Fruit fly (Drosophila melanogaster): ENCODE data around the gene Vml.

The Vml gene

dm6 chrX:2278782-2279304 lies 3.2 kb downstream of the Vml start (continued):
- TF ChIP-seq Six4 (GFP tag; optimal IDR thresholded peaks at IDR 0.05) = no peak
- TF ChIP-seq CG9932 (GFP tag; IDR thresholded peaks at IDR 0.05) = peak; percentile 15; the same call in 1 of the 2 replicates
- peak; percentile 70 for TF ChIP-seq Med (GFP tag)
- TF ChIP-seq CG16815 (GFP tag; optimal IDR thresholded peaks at IDR 0.05) = no peak
- no peak for TF ChIP-seq CG13624 (GFP tag; optimal IDR thresholded peaks at IDR 0.05)
- no peak for TF ChIP-seq CG11504 (tag; optimal IDR thresholded peaks at IDR 0.05)
- peak; percentile 93 for TF ChIP-seq chinmo (GFP tag; IDR thresholded peaks at IDR 0.05; ENCODE audit: partially characterized antibody)
- peak; percentile 28 for TF ChIP-seq ftz-f1 (GFP tag; optimal IDR thresholded peaks at IDR 0.05)
- TF ChIP-seq oc (tag; optimal IDR thresholded peaks at IDR 0.05) = no peak

dm6 chrX:2283470-2283869 lies 7.8 kb downstream of the Vml start:
- TF ChIP-seq sd (tag; optimal IDR thresholded peaks at IDR 0.05) (peak; percentile 27), lilli (GFP tag; optimal IDR thresholded peaks at IDR 0.05) (no peak), Trl (optimal IDR thresholded peaks at IDR 0.05) (peak; percentile 16 to 60), Trl (GFP tag; optimal IDR thresholded peaks at IDR 0.05) (no peak), crol (GFP tag; IDR thresholded peaks at IDR 0.05) (peak; percentile 45; the same call in 1 of the 2 replicates), chinmo (GFP tag; IDR thresholded peaks at IDR 0.05; ENCODE audit: partially characterized antibody) (0 out of 4 replicates have a peak, but pooled peaks have one; percentile 28), CG16813 (GFP tag; IDR thresholded peaks at IDR 0.05; ENCODE audit: partially characterized antibody) (no peak), kni (GFP tag; optimal IDR thresholded peaks at IDR 0.05) (peak; percentile 27), Blimp-1 (GFP tag; optimal IDR thresholded peaks at IDR 0.05) (peak; percentile 99), CG12744 (GFP tag; optimal IDR thresholded peaks at IDR 0.05) (no peak), Med (GFP tag) (peak; percentile 1), sqz (GFP tag; optimal IDR thresholded peaks at IDR 0.05) (peak; percentile 73), E2f2 (GFP tag; IDR thresholded peaks at IDR 0.05) (no peak)

DNA sequence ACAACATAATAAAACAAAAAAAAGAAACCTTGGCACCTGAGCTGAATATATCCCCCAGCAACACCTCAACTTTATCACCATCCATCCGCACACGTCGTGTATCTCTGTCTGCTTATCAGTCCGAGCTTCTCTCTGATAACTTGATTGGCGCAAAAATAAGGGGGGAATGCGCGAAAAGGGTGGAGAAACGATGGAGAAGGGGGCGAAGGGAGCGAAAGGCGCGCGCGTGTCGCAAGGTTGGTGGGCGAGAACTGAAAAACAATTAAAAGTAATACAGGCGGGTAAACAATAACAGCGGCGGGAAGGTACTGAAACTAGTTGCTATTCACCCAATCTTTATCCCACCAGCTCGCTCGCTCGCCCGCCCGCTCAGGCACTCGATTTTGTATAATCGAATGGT lies 10.6 kb downstream of the Vml start:
- TF ChIP-seq CG30403 (GFP tag; optimal IDR thresholded peaks at IDR 0.05) = no peak
- no peak for TF ChIP-seq tup (GFP tag; optimal IDR thresholded peaks at IDR 0.05)
- no peak for TF ChIP-seq HLH3B (GFP tag; IDR thresholded peaks at IDR 0.05)
- TF ChIP-seq CG9932 (GFP tag; IDR thresholded peaks at IDR 0.05) = 0 out of 2 replicates have a peak, but pooled peaks have one; percentile 14
- no peak for TF ChIP-seq CG11696 (GFP tag; IDR thresholded peaks at IDR 0.05)
- no peak for TF ChIP-seq CG8478 (optimal IDR thresholded peaks at IDR 0.05)
- TF ChIP-seq caup (GFP tag; optimal IDR thresholded peaks at IDR 0.05; ENCODE audit: severe bottlenecking) = peak; percentile 22
- peak; percentile 82 for TF ChIP-seq sug (tag; optimal IDR thresholded peaks at IDR 0.05)
- no peak for TF ChIP-seq yki (optimal IDR thresholded peaks at IDR 0.05)
- no peak for TF ChIP-seq ab (GFP tag; optimal IDR thresholded peaks at IDR 0.05)
- TF ChIP-seq grau (tag; optimal IDR thresholded peaks at IDR 0.05) = no peak
- no peak for TF ChIP-seq ind (GFP tag; optimal IDR thresholded peaks at IDR 0.05)
- no peak for TF ChIP-seq Elba2 (GFP tag; optimal IDR thresholded peaks at IDR 0.05)
- TF ChIP-seq org-1 (GFP tag; optimal IDR thresholded peaks at IDR 0.05) = no peak
- TF ChIP-seq Rx (GFP tag; IDR thresholded peaks at IDR 0.05) = no peak
- TF ChIP-seq Nf-YC (tag; optimal IDR thresholded peaks at IDR 0.05) = peak; percentile 13
- TF ChIP-seq ftz-f1 (GFP tag; optimal IDR thresholded peaks at IDR 0.05) = peak; percentile 70
- TF ChIP-seq Mes4 (GFP tag; optimal IDR thresholded peaks at IDR 0.05) = no peak
- TF ChIP-seq mirr (GFP tag; optimal IDR thresholded peaks at IDR 0.05) = peak; percentile 62
- TF ChIP-seq Blimp-1 (GFP tag; optimal IDR thresholded peaks at IDR 0.05) = no peak
- TF ChIP-seq grn (GFP tag; optimal IDR thresholded peaks at IDR 0.05) = peak; percentile 38
- peak; percentile 28 for TF ChIP-seq CG10543 (GFP tag; optimal IDR thresholded peaks at IDR 0.05)
- TF ChIP-seq CG8290 (GFP tag; optimal IDR thresholded peaks at IDR 0.05) = no peak
- TF ChIP-seq CG8290 (tag; optimal IDR thresholded peaks at IDR 0.05) = peak in 1 of 2 experiments; percentile 10
- peak; percentile 83 for TF ChIP-seq crol (GFP tag; IDR thresholded peaks at IDR 0.05)
- TF ChIP-seq cwo (GFP tag; optimal IDR thresholded peaks at IDR 0.05) = peak; percentile 59
- TF ChIP-seq CG10321 (GFP tag; IDR thresholded peaks at IDR 0.05) = no peak
- peak; percentile 45 for TF ChIP-seq CG34376 (GFP tag; optimal IDR thresholded peaks at IDR 0.05)
- TF ChIP-seq ranshi (GFP tag; IDR thresholded peaks at IDR 0.05) = no peak
- TF ChIP-seq CG18599 (GFP tag; optimal IDR thresholded peaks at IDR 0.05) = peak; percentile 26
- no peak for TF ChIP-seq CG11695 (GFP tag; IDR thresholded peaks at IDR 0.05)
- TF ChIP-seq gro (GFP tag; optimal IDR thresholded peaks at IDR 0.05) = no peak
- TF ChIP-seq GATAe (GFP tag; conservative IDR thresholded peaks at IDR 0.05) = peak; percentile 85

Measured in whole organism, embryonic.